Worm (Caenorhabditis elegans): ENCODE measurements around the gene dnj-14.

Gene dnj-14

DNA sequence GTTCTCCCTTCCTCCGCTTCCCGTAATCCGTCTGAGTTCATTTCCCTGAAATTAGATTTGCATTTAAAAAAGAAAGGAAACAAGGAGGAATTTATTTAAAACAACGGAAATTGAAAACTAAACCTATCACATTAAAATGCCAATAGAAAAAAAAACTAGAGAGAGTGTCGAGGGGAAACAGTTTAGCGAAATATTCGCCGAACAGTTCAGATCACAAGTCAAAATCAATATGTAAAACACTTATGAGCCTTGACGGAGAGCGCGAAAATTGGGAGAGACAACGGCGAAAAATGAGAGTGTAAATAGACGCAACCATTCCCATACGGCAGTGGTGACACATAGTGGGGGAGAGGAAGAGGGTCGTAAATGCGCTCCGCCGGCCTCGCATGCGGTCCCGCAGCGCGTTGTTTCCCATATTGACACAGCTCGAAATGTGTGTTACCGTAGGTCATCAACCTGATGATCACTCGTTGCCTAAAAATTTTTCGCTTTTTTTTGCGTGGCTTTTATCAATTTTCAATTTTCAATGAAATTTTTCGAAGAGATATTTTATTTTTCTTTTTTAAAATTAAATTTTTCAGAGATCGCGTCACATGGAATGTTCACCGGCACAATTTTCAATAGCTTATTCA, at the start of gene dnj-14, which contains the start of gene glit-1 (continued):
- TF ChIP-seq sptf-2 (GFP tag; optimal IDR thresholded peaks at IDR 0.05) (no peak), let-526 (GFP tag; IDR thresholded peaks at IDR 0.05) (peak; percentile 76; the same call in 1 of the 2 replicates), bed-2 (GFP tag; IDR thresholded peaks at IDR 0.05) (peak; percentile 12; the same call in 1 of the 2 replicates), athp-1 (tag; optimal IDR thresholded peaks at IDR 0.05) (peak; percentile 36), ztf-18 (tag; optimal IDR thresholded peaks at IDR 0.05) (peak; percentile 57), F57A8.1 (GFP tag; optimal IDR thresholded peaks at IDR 0.05) (no peak), T26A5.8 (tag; optimal IDR thresholded peaks at IDR 0.05) (no peak), ets-4 (GFP tag; optimal IDR thresholded peaks at IDR 0.05) (peak; percentile 58), xnd-1 (tag; optimal IDR thresholded peaks at IDR 0.05) (no peak), chd-7 (tag; optimal IDR thresholded peaks at IDR 0.05) (no peak), ztf-26 (tag; optimal IDR thresholded peaks at IDR 0.05) (peak; percentile 57), hrde-1 (tag; optimal IDR thresholded peaks at IDR 0.05; ENCODE audit: borderline replicate concordance) (no peak), lin-40 (tag; optimal IDR thresholded peaks at IDR 0.05) (peak; percentile 81), Y67H2A.10 (GFP tag; conservative IDR thresholded peaks at IDR 0.05) (no peak), dpff-1 (tag; optimal IDR thresholded peaks at IDR 0.05) (no peak), nhr-120 (GFP tag; IDR thresholded peaks at IDR 0.05) (no peak), sdz-38 (tag; optimal IDR thresholded peaks at IDR 0.05) (no peak), fkh-3 (tag; optimal IDR thresholded peaks at IDR 0.05) (no peak), zim-3 (tag; optimal IDR thresholded peaks at IDR 0.05) (no peak), B0261.1 (tag; optimal IDR thresholded peaks at IDR 0.05) (no peak), somi-1 (GFP tag; optimal IDR thresholded peaks at IDR 0.05) (peak; percentile 4), lsl-1 (GFP tag; optimal IDR thresholded peaks at IDR 0.05) (peak; percentile 28), lin-54 (GFP tag; optimal IDR thresholded peaks at IDR 0.05) (peak; percentile 34), ekl-4 (GFP tag; IDR thresholded peaks at IDR 0.05) (0 out of 2 replicates have a peak, but pooled peaks have one; percentile 20), attf-5 (GFP tag; optimal IDR thresholded peaks at IDR 0.05) (peak; percentile 94), ceh-79 (tag; optimal IDR thresholded peaks at IDR 0.05) (no peak), madf-3 (GFP tag; IDR thresholded peaks at IDR 0.05) (no peak), nhr-27 (tag; optimal IDR thresholded peaks at IDR 0.05) (no peak), F55B11.4 (tag; optimal IDR thresholded peaks at IDR 0.05; ENCODE audit: borderline replicate concordance, insufficient read depth) (no peak), ztf-25 (GFP tag; IDR thresholded peaks at IDR 0.05) (no peak), hmg-20 (GFP tag; IDR thresholded peaks at IDR 0.05) (0 out of 2 replicates have a peak, but pooled peaks have one; percentile 45), unc-62 (GFP tag; optimal IDR thresholded peaks at IDR 0.05) (peak; percentile 51)

ce11 chrX:4759718-4760117, 48.2 kb upstream of the dnj-14 start:
- TF ChIP-seq ets-4 (GFP tag; optimal IDR thresholded peaks at IDR 0.05), result no peak
- TF ChIP-seq lag-1 (GFP tag; IDR thresholded peaks at IDR 0.05), result no peak
- no peak for TF ChIP-seq madf-10 (tag; optimal IDR thresholded peaks at IDR 0.05)
- TF ChIP-seq hlh-12 (tag; optimal IDR thresholded peaks at IDR 0.05), result no peak
- no peak for TF ChIP-seq sea-2 (GFP tag; IDR thresholded peaks at IDR 0.05)
- no peak for TF ChIP-seq aptf-2 (GFP tag; conservative IDR thresholded peaks at IDR 0.05)
- TF ChIP-seq snpc-1.3 (tag; optimal IDR thresholded peaks at IDR 0.05; ENCODE audit: insufficient read depth), result no peak
- TF ChIP-seq F57A8.1 (GFP tag; optimal IDR thresholded peaks at IDR 0.05), result no peak
- TF ChIP-seq B0035.1 (tag; optimal IDR thresholded peaks at IDR 0.05), result no peak
- no peak for TF ChIP-seq snpc-1.1 (tag; optimal IDR thresholded peaks at IDR 0.05; ENCODE audit: insufficient read depth)
- TF ChIP-seq ztf-25 (GFP tag; IDR thresholded peaks at IDR 0.05), result no peak

Measured in whole organism, young adult.